Worm (Caenorhabditis elegans): ENCODE results near the gene sra-38.

The sra-38 gene

ce11 chrX:13913641-13914040 lies 13.7 kb upstream of the sra-38 start:
- no peak for TF ChIP-seq mes-4 (tag; optimal IDR thresholded peaks at IDR 0.05)
- no peak for TF ChIP-seq atf-7 (tag; optimal IDR thresholded peaks at IDR 0.05)
- no peak for TF ChIP-seq rcor-1 (GFP tag; IDR thresholded peaks at IDR 0.05)
- no peak for TF ChIP-seq madf-10 (tag; optimal IDR thresholded peaks at IDR 0.05)
- no peak for TF ChIP-seq rpc-1 (optimal IDR thresholded peaks at IDR 0.05)
- TF ChIP-seq rpc-1 (tag; optimal IDR thresholded peaks at IDR 0.05) = no peak
- TF ChIP-seq snpc-3.4 (tag; optimal IDR thresholded peaks at IDR 0.05) = no peak
- TF ChIP-seq cebp-2 (GFP tag; IDR thresholded peaks at IDR 0.05) = no peak
- TF ChIP-seq ceh-91 (GFP tag; IDR thresholded peaks at IDR 0.05) = no peak
- TF ChIP-seq lag-1 (GFP tag; IDR thresholded peaks at IDR 0.05) = no peak

ce11 chrX:13909850-13910249 lies 9.9 kb upstream of the sra-38 start, which contains the start of gene Y26E6A.3:
Gene Y26E6A.3 (minus strand): TSS chrX:13909950.
- TF ChIP-seq Y79H2A.3 (GFP tag; conservative IDR thresholded peaks at IDR 0.05) = no peak
- no peak for TF ChIP-seq egl-44 (GFP tag; IDR thresholded peaks at IDR 0.05)
- no peak for TF ChIP-seq attf-5 (GFP tag; optimal IDR thresholded peaks at IDR 0.05)

ce11 chrX:13903769-13904168 lies 3.8 kb upstream of the sra-38 start:
- no peak for TF ChIP-seq ets-4 (GFP tag; optimal IDR thresholded peaks at IDR 0.05)
- TF ChIP-seq Y79H2A.3 (GFP tag; conservative IDR thresholded peaks at IDR 0.05) = no peak
- TF ChIP-seq somi-1 (GFP tag; optimal IDR thresholded peaks at IDR 0.05) = no peak
- no peak for TF ChIP-seq xnd-1 (tag; optimal IDR thresholded peaks at IDR 0.05)
- no peak for TF ChIP-seq C17E4.6 (GFP tag; IDR thresholded peaks at IDR 0.05)
- no peak for TF ChIP-seq dox-1 (GFP tag; IDR thresholded peaks at IDR 0.05)
- no peak for TF ChIP-seq fkh-3 (tag; optimal IDR thresholded peaks at IDR 0.05)
- no peak for TF ChIP-seq egrh-3 (GFP tag; IDR thresholded peaks at IDR 0.05)
- no peak for TF ChIP-seq hmg-20 (GFP tag; IDR thresholded peaks at IDR 0.05)
- TF ChIP-seq snpc-4 (GFP tag; optimal IDR thresholded peaks at IDR 0.05) = no peak
- no peak for TF ChIP-seq snpc-4 (tag; optimal IDR thresholded peaks at IDR 0.05)
- no peak for TF ChIP-seq mxl-1 (tag; optimal IDR thresholded peaks at IDR 0.05)
- no peak for TF ChIP-seq B0336.3 (GFP tag; IDR thresholded peaks at IDR 0.05)
- TF ChIP-seq snpc-1.3 (tag; optimal IDR thresholded peaks at IDR 0.05; ENCODE audit: insufficient read depth) = no peak

ce11 chrX:13903328-13903727 lies 3.4 kb upstream of the sra-38 start, which contains the start of gene sra-39:
Gene sra-39 (minus strand): TSS chrX:13903428.
- TF ChIP-seq nfyb-1 (GFP tag; IDR thresholded peaks at IDR 0.05) (no peak), B0261.1 (tag; optimal IDR thresholded peaks at IDR 0.05) (no peak), mes-4 (tag; optimal IDR thresholded peaks at IDR 0.05) (no peak), F37B4.10 (GFP tag; IDR thresholded peaks at IDR 0.05) (no peak), Y67H2A.10 (GFP tag; conservative IDR thresholded peaks at IDR 0.05) (no peak), zfh-2 (GFP tag; conservative IDR thresholded peaks at IDR 0.05) (no peak), lag-1 (GFP tag; IDR thresholded peaks at IDR 0.05) (no peak), nhr-80 (tag; optimal IDR thresholded peaks at IDR 0.05) (no peak), tbx-9 (tag; optimal IDR thresholded peaks at IDR 0.05; ENCODE audit: borderline replicate concordance) (no peak), ets-4 (GFP tag; optimal IDR thresholded peaks at IDR 0.05) (no peak), Y56A3A.18 (GFP tag; IDR thresholded peaks at IDR 0.05) (no peak), aptf-3 (GFP tag; IDR thresholded peaks at IDR 0.05) (no peak), repo-1 (tag; optimal IDR thresholded peaks at IDR 0.05) (no peak), him-1 (tag; optimal IDR thresholded peaks at IDR 0.05) (no peak), tbp1 (GFP tag; optimal IDR thresholded peaks at IDR 0.05) (no peak), C17E4.6 (GFP tag; IDR thresholded peaks at IDR 0.05) (no peak)

Data from whole organism, young adult.